Fruit fly (Drosophila melanogaster): ENCODE measurements around the gene Gel.

DNA sequence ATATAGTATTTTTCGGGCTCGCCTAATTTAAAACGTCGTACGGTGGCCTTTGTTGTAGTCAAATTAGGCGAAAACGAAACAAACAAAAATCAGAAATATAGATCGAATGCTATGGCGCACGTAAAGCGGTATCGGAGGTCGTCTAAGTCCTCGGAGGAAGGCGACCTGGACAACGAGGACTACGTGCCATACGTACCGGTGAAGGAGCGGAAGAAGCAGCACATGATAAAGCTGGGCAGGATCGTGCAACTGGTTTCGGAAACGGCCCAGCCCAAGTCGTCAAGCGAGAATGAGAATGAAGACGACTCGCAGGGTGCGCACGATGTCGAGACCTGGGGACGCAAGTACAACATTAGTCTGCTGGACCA is 2.0 kb upstream of the Gel start, which contains the start of gene abs:
- TF ChIP-seq Pif1A (GFP tag; optimal IDR thresholded peaks at IDR 0.05) (no peak), EcR (GFP tag; optimal IDR thresholded peaks at IDR 0.05) (no peak), CG34367 (tag; optimal IDR thresholded peaks at IDR 0.05) (no peak), fd96Ca (GFP tag; IDR thresholded peaks at IDR 0.05) (no peak), CG17806 (tag; optimal IDR thresholded peaks at IDR 0.05) (no peak), D1 (tag; optimal IDR thresholded peaks at IDR 0.05) (no peak), Ets98B (GFP tag; IDR thresholded peaks at IDR 0.05) (no peak), CG9948 (tag; optimal IDR thresholded peaks at IDR 0.05) (no peak), CG4496 (GFP tag; IDR thresholded peaks at IDR 0.05) (no peak)

Measured in whole organism, pupa.